Fruit fly (Drosophila melanogaster) whole organism, embryonic: ENCODE measurements around the gene CG16953.

ENCODE experiments used
- CG10462 ChIP-seq: fragments of 200-800 bp; sonication (Bioruptor generic); optimal IDR thresholded peaks from 2 replicates; lab custom pipeline; 2016; ENCODE audit warnings: missing biosample characterization, missing genetic modification characterization
- CG10565 ChIP-seq: fragments of 200-800 bp; sonication (Bioruptor generic); optimal IDR thresholded peaks from 3 replicates; lab custom pipeline; 2016; ENCODE audit warnings: missing biosample characterization, mild to moderate bottlenecking, missing genetic modification characterization
- CG11398 ChIP-seq: fragments of 200-800 bp; sonication (Bioruptor generic); optimal IDR thresholded peaks from 2 replicates; lab custom pipeline; 2016; ENCODE audit warnings: missing biosample characterization, missing genetic modification characterization
- CG12104 ChIP-seq: fragments of 200-800 bp; sonication (Bioruptor generic); optimal IDR thresholded peaks from 3 replicates; lab custom pipeline; 2016; ENCODE audit warnings: missing biosample characterization, missing genetic modification characterization
- CG12155 ChIP-seq: fragments of 200-800 bp; sonication (Bioruptor generic); optimal IDR thresholded peaks from 3 replicates; lab custom pipeline; 2016; ENCODE audit warnings: missing biosample characterization, missing genetic modification characterization
- CG15479 ChIP-seq: fragments of 200-800 bp; sonication (Bioruptor generic); optimal IDR thresholded peaks from 3 replicates; lab custom pipeline; 2019; ENCODE audit warnings: missing biosample characterization, mild to moderate bottlenecking, missing genetic modification characterization, moderate library complexity
- CG17328 ChIP-seq: fragments of 200-800 bp; sonication (Bioruptor generic); IDR thresholded peaks from 2 replicates; pipeline ENCODE4 v1.3.6; 2022; ENCODE audit warnings: missing biosample characterization, missing genetic modification characterization
- CG17829 ChIP-seq: fragments of 200-800 bp; optimal IDR thresholded peaks from 2 replicates; lab custom pipeline; 2019; ENCODE audit warnings: missing biosample characterization, mild to moderate bottlenecking, missing genetic modification characterization, moderate library complexity
- CG30020 ChIP-seq: fragments of 200-800 bp; optimal IDR thresholded peaks from 2 replicates; lab custom pipeline; 2019; ENCODE audit warnings: missing biosample characterization, mild to moderate bottlenecking, missing genetic modification characterization, moderate library complexity
- CG3281 ChIP-seq: fragments of 200-800 bp; sonication (Bioruptor generic); optimal IDR thresholded peaks from 3 replicates; lab custom pipeline; 2017; ENCODE audit warnings: missing biosample characterization, mild to moderate bottlenecking, missing genetic modification characterization
- CG3726 ChIP-seq: fragments of 200-800 bp; sonication (Bioruptor generic); IDR thresholded peaks from 3 replicates; pipeline ENCODE4, ENCODE4 v1.3.6; 2022; ENCODE audit warnings: missing biosample characterization, missing genetic modification characterization
- CG5180 ChIP-seq: fragments of 200-800 bp; sonication (Bioruptor generic); optimal IDR thresholded peaks from 3 replicates; lab custom pipeline; 2017; ENCODE audit warnings: missing biosample characterization, missing genetic modification characterization, mild to moderate bottlenecking, moderate library complexity, missing genetic modification reagents
- CG6254 ChIP-seq: fragments of 200-800 bp; sonication (Bioruptor generic); optimal IDR thresholded peaks from 3 replicates; lab custom pipeline; 2017; ENCODE audit warnings: mild to moderate bottlenecking, missing biosample characterization, missing genetic modification reagents, missing genetic modification characterization
- CG6272 ChIP-seq: fragments of 200-800 bp; sonication (Bioruptor generic); IDR thresholded peaks from 2 replicates; pipeline ENCODE4 v1.3.6; 2022; ENCODE audit warnings: missing biosample characterization, missing genetic modification characterization
- CG6854 ChIP-seq: fragments of 200-800 bp; sonication (Bioruptor generic); optimal IDR thresholded peaks from 3 replicates; lab custom pipeline; 2017; ENCODE audit warnings: missing biosample characterization, mild to moderate bottlenecking, missing genetic modification characterization
- CG8388 ChIP-seq: fragments of 200-800 bp; sonication (Bioruptor generic); optimal IDR thresholded peaks from 2 replicates; lab custom pipeline; 2019; ENCODE audit warnings: missing biosample characterization, mild to moderate bottlenecking, missing genetic modification characterization, moderate library complexity
- CG9215 ChIP-seq: fragments of 200-800 bp; sonication (Bioruptor generic); IDR thresholded peaks from 2 replicates; pipeline ENCODE4 v1.3.6; 2022; ENCODE audit warnings: missing biosample characterization, missing genetic modification characterization
- CoRest ChIP-seq: fragments of 200-800 bp; sonication (Bioruptor generic); optimal IDR thresholded peaks from 3 replicates; lab custom pipeline; 2018; ENCODE audit warnings: missing biosample characterization, mild to moderate bottlenecking, missing genetic modification characterization, moderate library complexity
- Drgx ChIP-seq: fragments of 200-800 bp; sonication (Bioruptor generic); IDR thresholded peaks from 2 replicates; pipeline ENCODE4 v1.3.6; 2022; ENCODE audit warnings: missing biosample characterization, missing genetic modification characterization
- ERR ChIP-seq: fragments of 200-800 bp; sonication (Bioruptor generic); optimal IDR thresholded peaks from 2 replicates; lab custom pipeline; 2016; ENCODE audit warnings: missing biosample characterization, missing genetic modification characterization
- HHEX ChIP-seq: fragments of 200-800 bp; sonication (Bioruptor generic); optimal IDR thresholded peaks from 3 replicates; lab custom pipeline; 2017; ENCODE audit warnings: missing biosample characterization, mild to moderate bottlenecking, missing genetic modification characterization, missing genetic modification reagents
- Hand ChIP-seq: fragments of 200-800 bp; sonication (Bioruptor generic); optimal IDR thresholded peaks from 2 replicates; lab custom pipeline; 2017; ENCODE audit warnings: mild to moderate bottlenecking, missing biosample characterization, missing genetic modification reagents, missing genetic modification characterization
- HmgZ ChIP-seq: fragments of 200-800 bp; sonication (Bioruptor generic); optimal IDR thresholded peaks from 2 replicates; lab custom pipeline; 2018; ENCODE audit warnings: missing biosample characterization, mild to moderate bottlenecking, missing genetic modification characterization
- Jarid2 ChIP-seq: fragments of 200-800 bp; sonication (Bioruptor generic); optimal IDR thresholded peaks from 3 replicates; lab custom pipeline; 2017; ENCODE audit warnings: mild to moderate bottlenecking, missing biosample characterization, missing genetic modification reagents, missing genetic modification characterization
- Med ChIP-seq: fragments of 200-800 bp; sonication (Bioruptor generic); peaks from one replicate; lab custom pipeline; 2016; ENCODE audit warnings: missing biosample characterization, missing genetic modification characterization, mild to moderate bottlenecking, inconsistent platforms, moderate library complexity
- Oaz ChIP-seq: fragments of 200-800 bp; sonication (Bioruptor generic); IDR thresholded peaks from 2 replicates; pipeline ENCODE4 v1.3.6; 2022; ENCODE audit warnings: missing biosample characterization, missing genetic modification characterization
- Optix ChIP-seq: fragments of 200-800 bp; sonication (Bioruptor generic); IDR thresholded peaks from 3 replicates; pipeline ENCODE4 v1.3.6; 2022; ENCODE audit warnings: missing biosample characterization, missing genetic modification characterization
- PHDP ChIP-seq: fragments of 200-800 bp; sonication (Bioruptor generic); optimal IDR thresholded peaks from 3 replicates; lab custom pipeline; 2018; ENCODE audit warnings: missing biosample characterization, mild to moderate bottlenecking, missing genetic modification characterization, moderate library complexity
- ab ChIP-seq: fragments of 200-800 bp; sonication (Bioruptor generic); optimal IDR thresholded peaks from 2 replicates; lab custom pipeline; 2016; ENCODE audit warnings: missing biosample characterization, missing genetic modification characterization
- bcd ChIP-seq: fragments of 200-800 bp; sonication (Bioruptor generic); optimal IDR thresholded peaks from 2 replicates; lab custom pipeline; 2017; ENCODE audit warnings: missing biosample characterization, mild to moderate bottlenecking, missing genetic modification characterization
- bsh ChIP-seq, 2 experiments: fragments of 200-800 bp; sonication (Bioruptor generic); optimal IDR thresholded peaks; 2 replicates each; lab custom pipeline; 2017 to 2018; ENCODE audit warnings: mild to moderate bottlenecking in 2 of 2, missing biosample characterization in 2 of 2, missing genetic modification characterization in 2 of 2, moderate library complexity in 1 of 2
- ci ChIP-seq: fragments of 200-800 bp; sonication (Bioruptor generic); IDR thresholded peaks from 3 replicates; pipeline ENCODE4 v1.3.6; 2022; ENCODE audit warnings: missing biosample characterization, missing genetic modification characterization
- crp ChIP-seq, 2 experiments: fragments of 200-800 bp; sonication (Bioruptor generic); optimal IDR thresholded peaks; 2 replicates in 1 of 2; 3 replicates in 1 of 2; lab custom pipeline; 2017; ENCODE audit warnings: missing biosample characterization in 2 of 2, missing genetic modification characterization in 2 of 2, mild to moderate bottlenecking in 1 of 2, moderate library complexity in 1 of 2
- ftz-f1 ChIP-seq: fragments of 200-800 bp; sonication (Bioruptor generic); optimal IDR thresholded peaks from 2 replicates; lab custom pipeline; 2016; ENCODE audit warnings: missing biosample characterization, missing genetic modification characterization
- kni ChIP-seq: fragments of 200-800 bp; sonication (Bioruptor generic); optimal IDR thresholded peaks from 3 replicates; lab custom pipeline; 2017; ENCODE audit warnings: mild to moderate bottlenecking, missing biosample characterization, missing genetic modification reagents, missing genetic modification characterization
- lmd ChIP-seq: fragments of 200-800 bp; sonication (Bioruptor generic); IDR thresholded peaks from 2 replicates; pipeline ENCODE4 v1.3.6; 2022; ENCODE audit warnings: missing biosample characterization, missing genetic modification characterization
- lola ChIP-seq, 3 experiments: fragments of >200 bp in 2 of 3; fragments of 200-800 bp in 1 of 3; sonication (Bioruptor generic) in 1 of 3; optimal IDR thresholded peaks; 2 replicates each; lab custom pipeline; 2017 to 2019; ENCODE audit warnings: missing biosample characterization in 3 of 3, missing genetic modification characterization in 3 of 3, mild to moderate bottlenecking in 1 of 3, moderate library complexity in 1 of 3
- pita ChIP-seq: fragments of 200-800 bp; sonication (Bioruptor generic); optimal IDR thresholded peaks from 2 replicates; lab custom pipeline; 2017; ENCODE audit warnings: missing biosample characterization, mild to moderate bottlenecking, missing genetic modification characterization
- psq ChIP-seq: fragments of 200-800 bp; sonication (Bioruptor generic); optimal IDR thresholded peaks from 2 replicates; lab custom pipeline; 2017; ENCODE audit warnings: missing biosample characterization, missing genetic modification characterization
- pum ChIP-seq: fragments of 200-800 bp; sonication (Bioruptor generic); optimal IDR thresholded peaks from 2 replicates; lab custom pipeline; 2016; ENCODE audit warnings: missing biosample characterization, missing genetic modification characterization
- repo ChIP-seq: fragments of 200-800 bp; sonication (Bioruptor generic); optimal IDR thresholded peaks from 2 replicates; lab custom pipeline; 2016; ENCODE audit warnings: missing biosample characterization, missing genetic modification characterization
- rib ChIP-seq: fragments of 200-800 bp; sonication (Bioruptor generic); IDR thresholded peaks from 2 replicates; pipeline ENCODE4 v1.3.6; 2022; ENCODE audit warnings: missing biosample characterization, missing genetic modification characterization
- sc ChIP-seq, 3 experiments: fragments of >200 bp in 2 of 3; fragments of 200-800 bp in 1 of 3; sonication (Bioruptor generic) in 1 of 3; optimal IDR thresholded peaks; 2 replicates in 2 of 3; 3 replicates in 1 of 3; lab custom pipeline; 2017; ENCODE audit warnings: mild to moderate bottlenecking in 1 of 3, missing biosample characterization in 1 of 3, missing genetic modification characterization in 1 of 3, missing genetic modification reagents in 1 of 3
- sisA ChIP-seq: fragments of 200-800 bp; sonication (Bioruptor generic); IDR thresholded peaks from 2 replicates; pipeline ENCODE4 v1.3.6; 2022; ENCODE audit warnings: missing biosample characterization, missing genetic modification characterization
- so ChIP-seq: fragments of 200-800 bp; sonication (Bioruptor generic); IDR thresholded peaks from 3 replicates; pipeline ENCODE4 v1.3.6; 2022; ENCODE audit warnings: missing biosample characterization, missing genetic modification characterization
- sug ChIP-seq: fragments of 200-800 bp; optimal IDR thresholded peaks from 2 replicates; lab custom pipeline; 2019; ENCODE audit warnings: missing biosample characterization, mild to moderate bottlenecking, missing genetic modification characterization, moderate library complexity
- toy ChIP-seq: fragments of 200-800 bp; sonication (Bioruptor generic); IDR thresholded peaks from 2 replicates; pipeline ENCODE4 v1.3.6; 2022; ENCODE audit warnings: missing biosample characterization, missing genetic modification characterization
- ttk ChIP-seq: fragments of 200-800 bp; sonication (Bioruptor generic); IDR thresholded peaks from 2 replicates; pipeline ENCODE4 v2.1.2; 2022; ENCODE audit warnings: missing biosample characterization, missing genetic modification characterization
- vvl ChIP-seq: fragments of 200-800 bp; sonication (Bioruptor generic); IDR thresholded peaks from 2 replicates; pipeline ENCODE4 v1.3.6; 2022; ENCODE audit warnings: missing biosample characterization, missing genetic modification characterization

Gene CG16953

DNA sequence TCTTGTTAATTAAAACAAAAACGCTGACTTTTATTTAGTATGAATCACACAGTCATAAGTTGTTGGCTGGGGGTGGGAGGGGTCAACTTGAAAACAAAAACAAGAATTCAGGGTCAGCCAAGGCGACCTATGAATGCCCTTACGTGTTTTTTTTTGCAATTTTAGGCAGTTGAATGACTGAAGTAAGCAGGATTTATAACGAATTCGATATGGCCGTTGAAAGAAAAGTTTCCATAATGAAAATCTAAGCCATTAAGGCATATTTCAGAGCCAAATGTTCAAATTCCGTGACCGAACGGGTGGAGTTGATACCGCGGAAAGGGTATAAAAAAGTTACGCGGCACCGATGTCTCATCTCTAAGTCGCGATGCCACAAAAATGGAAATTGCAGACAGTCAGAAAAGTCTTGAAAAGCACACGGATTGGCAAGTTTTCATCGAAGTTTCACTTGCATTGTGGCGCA, 48.4 kb upstream of the CG16953 start (continued):
- TF ChIP-seq kni (GFP tag; lab: Kevin White, UChicago) (no peak), ERR (GFP tag; lab: Kevin White, UChicago) (peak; percentile 54), pita (GFP tag; lab: Kevin White, UChicago) (no peak), CG17829 (peak; percentile 34), repo (peak; percentile 12), CG10565 (no peak), bcd (no peak), Oaz (GFP tag; lab: Robert Waterston, UW) (0 out of 2 replicates have a peak, but pooled peaks have one; percentile 6), CG12155 (GFP tag; lab: Kevin White, UChicago) (peak; percentile 64), CG17328 (GFP tag; lab: Robert Waterston, UW) (peak; percentile 61; the same call in 1 of the 2 replicates), Drgx (GFP tag; lab: Robert Waterston, UW) (peak; percentile 64), CG3281 (no peak), HmgZ (tag; lab: Kevin White, UChicago) (peak; percentile 80), vvl (GFP tag; lab: Robert Waterston, UW) (peak; percentile 63; the same call in 1 of the 2 replicates), sisA (peak; percentile 70), ttk (peak; percentile 53), HHEX (GFP tag; lab: Kevin White, UChicago) (peak; percentile 62), CG6272 (GFP tag; lab: Robert Waterston, UW) (peak; percentile 23; the same call in 1 of the 2 replicates), sug (peak; percentile 85), crp (GFP tag; optimal IDR thresholded peaks at IDR 0.05; lab: Kevin White, UChicago) (no peak), ci (peak; percentile 65; the same call in 2 of the 3 replicates), bsh (GFP tag; optimal IDR thresholded peaks at IDR 0.05; lab: Kevin White, UChicago) (no peak), pum (GFP tag; lab: Kevin White, UChicago) (peak; percentile 59), so (GFP tag; lab: Robert Waterston, UW) (peak; percentile 78; the same call in 2 of the 3 replicates), lola (GFP tag; optimal IDR thresholded peaks at IDR 0.05; lab: Kevin White, UChicago) (no peak), ab (no peak), lmd (peak; percentile 72), toy (GFP tag; lab: Robert Waterston, UW) (no peak), ftz-f1 (peak; percentile 87), rib (peak; percentile 49; the same call in 1 of the 2 replicates), CG5180 (GFP tag; lab: Kevin White, UChicago) (no peak), psq (GFP tag; lab: Kevin White, UChicago) (peak; percentile 5), CG15479 (GFP tag; lab: Kevin White, UChicago) (no peak), CG12104 (GFP tag; lab: Kevin White, UChicago) (peak; percentile 34), CG6854 (GFP tag; lab: Kevin White, UChicago) (peak; percentile 43), Optix (GFP tag; lab: Robert Waterston, UW) (peak; percentile 71; the same call in 1 of the 3 replicates), Med (GFP tag; lab: Kevin White, UChicago) (peak; percentile 95), PHDP (tag; lab: Kevin White, UChicago) (no peak), CoRest (no peak), CG9215 (GFP tag; lab: Robert Waterston, UW) (peak; percentile 61), Hand (GFP tag; lab: Kevin White, UChicago) (peak; percentile 28), CG3726 (0 out of 3 replicates have a peak, but pooled peaks have one; percentile 49), CG8388 (no peak), CG6254 (GFP tag; lab: Kevin White, UChicago) (no peak), CG10462 (GFP tag; lab: Kevin White, UChicago) (peak; percentile 32), CG11398 (GFP tag; lab: Kevin White, UChicago) (peak; percentile 43), CG30020 (tag; lab: Kevin White, UChicago) (no peak), sc (optimal IDR thresholded peaks at IDR 0.05; lab: Kevin White, UChicago) (no peak), sc (GFP tag; optimal IDR thresholded peaks at IDR 0.05; lab: Kevin White, UChicago) (no peak), Jarid2 (GFP tag; lab: Kevin White, UChicago) (no peak)
